Worm (Caenorhabditis elegans): Measurements from ENCODE around the gene cyn-8.

DNA sequence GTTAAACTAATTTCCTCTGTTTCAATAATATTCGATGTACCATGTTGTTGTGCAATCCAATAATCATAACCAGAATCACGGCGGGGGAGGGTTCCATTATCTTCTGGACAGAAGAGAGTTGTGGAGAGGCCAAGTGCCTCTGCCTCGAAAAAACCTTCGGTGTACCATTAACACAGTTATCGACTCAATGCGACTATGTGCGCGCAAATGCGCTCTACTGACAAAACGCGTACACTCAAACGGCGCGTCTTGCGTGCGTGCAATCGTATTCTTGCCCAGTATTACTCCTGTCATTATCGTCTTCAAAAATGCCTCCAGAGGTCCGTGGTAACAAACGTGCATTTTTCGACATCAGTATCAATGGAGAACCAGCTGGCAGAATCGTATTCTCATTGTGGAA lies at the start of gene cyn-8:
- TF ChIP-seq tra-4 (tag; optimal IDR thresholded peaks at IDR 0.05) (no peak), ama-1 (optimal IDR thresholded peaks at IDR 0.05) (no peak), hmg-4 (GFP tag; optimal IDR thresholded peaks at IDR 0.05) (peak; percentile 58), flt-1 (GFP tag; IDR thresholded peaks at IDR 0.05) (peak; percentile 42; the same call in 1 of the 2 replicates), sea-1 (GFP tag; conservative IDR thresholded peaks at IDR 0.05) (no peak), F13C5.2 (tag; optimal IDR thresholded peaks at IDR 0.05) (no peak), ets-7 (tag; optimal IDR thresholded peaks at IDR 0.05) (no peak), scrt-1 (GFP tag; IDR thresholded peaks at IDR 0.05) (no peak), pes-1 (GFP tag; IDR thresholded peaks at IDR 0.05) (no peak), hnd-1 (tag; optimal IDR thresholded peaks at IDR 0.05) (no peak)
